Worm (Caenorhabditis elegans): ENCODE measurements around the gene T13C2.2.

- TF ChIP-seq Y75B8A.6 (GFP tag; IDR thresholded peaks at IDR 0.05), result no peak
- TF ChIP-seq rbr-2 (tag; optimal IDR thresholded peaks at IDR 0.05), result no peak
- no peak for TF ChIP-seq nhr-11 (tag; optimal IDR thresholded peaks at IDR 0.05)
- TF ChIP-seq pqm-1 (tag; optimal IDR thresholded peaks at IDR 0.05), result no peak
- no peak for TF ChIP-seq pha-4 (GFP tag; IDR thresholded peaks at IDR 0.05)
- TF ChIP-seq pha-4 (tag; optimal IDR thresholded peaks at IDR 0.05), result peak; percentile 10
- TF ChIP-seq ces-1 (GFP tag; optimal IDR thresholded peaks at IDR 0.05), result no peak
Measured at ce11 chrII:6831531-6832201, 39.7 kb downstream of the T13C2.2 start.
